Worm (Caenorhabditis elegans) whole organism, L4 larva: ENCODE data around the gene T05C3.2.

Experiments used
- T20F7.1 ChIP-seq: fragments of 200-800 bp; sonication (Bioruptor generic); optimal IDR thresholded peaks from 2 replicates; lab custom pipeline; 2018; ENCODE audit warnings: mild to moderate bottlenecking, missing genetic modification characterization, missing compliant biosample characterization
- ceh-62 ChIP-seq: sonication (generic microtip); optimal IDR thresholded peaks from 2 replicates; lab custom pipeline; 2017; ENCODE audit warnings: missing biosample characterization, missing genetic modification characterization
- egl-27 ChIP-seq: sonication (generic microtip); optimal IDR thresholded peaks from 3 replicates; lab custom pipeline; 2017; ENCODE audit warnings: missing biosample characterization, missing genetic modification reagents, missing genetic modification characterization
- fkh-10 ChIP-seq: fragments of 150-350 bp; optimal IDR thresholded peaks from 2 replicates; lab custom pipeline; 2014; ENCODE audit warnings: missing biosample characterization, missing genetic modification reagents, missing genetic modification characterization
- jun-1 ChIP-seq: fragments of 150-350 bp; optimal IDR thresholded peaks from 2 replicates; lab custom pipeline; 2014; ENCODE audit warnings: missing biosample characterization, missing genetic modification reagents, missing genetic modification characterization
- mep-1 ChIP-seq: fragments of 150-350 bp; sonication (generic microtip); optimal IDR thresholded peaks from 3 replicates; lab custom pipeline; 2014; ENCODE audit warnings: missing biosample characterization, missing genetic modification characterization
- nhr-11 ChIP-seq: fragments of 150-350 bp; optimal IDR thresholded peaks from 2 replicates; lab custom pipeline; 2014; ENCODE audit warnings: missing biosample characterization, missing genetic modification characterization
- nhr-237 ChIP-seq: sonication (generic microtip); optimal IDR thresholded peaks from 2 replicates; lab custom pipeline; 2017; ENCODE audit warnings: missing biosample characterization, missing genetic modification characterization
- nhr-25 ChIP-seq: sonication (generic microtip); optimal IDR thresholded peaks from 2 replicates; lab custom pipeline; 2017; ENCODE audit warnings: missing genetic modification characterization, mild to moderate bottlenecking, missing compliant biosample characterization, antibody characterized with exemption, moderate library complexity, borderline replicate concordance; ENCODE audit not compliant: insufficient read depth
- nhr-77 ChIP-seq: fragments of 150-350 bp; optimal IDR thresholded peaks from 2 replicates; lab custom pipeline; 2014; ENCODE audit warnings: missing biosample characterization, missing genetic modification characterization
- pqm-1 ChIP-seq: sonication (generic microtip); optimal IDR thresholded peaks from 2 replicates; lab custom pipeline; 2017; ENCODE audit warnings: missing biosample characterization, missing genetic modification characterization
- set-16 ChIP-seq: fragments of 200-800 bp; sonication (Bioruptor generic); IDR thresholded peaks from 2 replicates; pipeline ENCODE4 v1.3.6; 2022; ENCODE audit warnings: missing genetic modification reagents, missing genetic modification characterization, missing compliant biosample characterization
- tra-1 ChIP-seq: fragments of 200-800 bp; sonication (Bioruptor generic); IDR thresholded peaks from 2 replicates; pipeline ENCODE4 v1.3.6; 2022; ENCODE audit warnings: missing genetic modification reagents, missing genetic modification characterization, missing compliant biosample characterization
- zag-1 ChIP-seq: fragments of 150-350 bp; optimal IDR thresholded peaks from 2 replicates; lab custom pipeline; 2014; ENCODE audit warnings: missing biosample characterization, missing genetic modification characterization

DNA sequence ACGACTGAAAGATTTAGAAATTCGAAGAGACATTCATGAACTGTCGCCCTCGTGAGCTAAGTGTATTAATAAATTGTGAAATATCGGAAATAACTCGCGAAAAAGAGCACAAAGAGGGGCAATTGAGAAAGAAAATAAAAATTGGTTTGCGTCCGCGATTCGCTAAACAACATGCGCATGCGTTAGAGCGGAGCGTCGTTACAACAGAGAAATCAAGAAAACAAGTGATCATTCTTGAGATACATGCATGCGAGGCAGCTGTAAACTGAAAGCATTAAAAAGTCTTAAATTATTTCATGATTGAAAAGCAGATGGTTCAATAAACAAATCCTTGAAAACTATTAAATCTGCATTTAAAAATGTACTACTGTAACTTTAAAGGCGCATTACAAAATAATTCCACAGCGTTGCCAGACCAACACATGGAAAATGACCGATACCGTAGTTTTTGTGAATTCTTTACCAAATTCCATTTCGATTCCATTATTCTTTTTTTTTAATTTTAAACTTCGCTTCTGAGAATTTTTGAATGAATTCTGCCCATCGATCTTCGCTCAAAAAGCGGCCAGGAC lies 42.8 kb downstream of the T05C3.2 start, which contains the start of the genes cox-16 and syp-2:
- TF ChIP-seq ceh-62 (tag; lab: Kevin White, UChicago) (no peak), jun-1 (tag; lab: Kevin White, UChicago) (no peak), zag-1 (tag; lab: Kevin White, UChicago) (no peak), fkh-10 (no peak), T20F7.1 (peak; percentile 96), mep-1 (no peak), pqm-1 (tag; lab: Kevin White, UChicago) (no peak), tra-1 (GFP tag; lab: Robert Waterston, UW) (no peak), set-16 (GFP tag; lab: Robert Waterston, UW) (no peak), nhr-11 (tag; lab: Kevin White, UChicago) (no peak), egl-27 (tag; lab: Kevin White, UChicago) (no peak), nhr-237 (no peak), nhr-25 (tag; lab: Kevin White, UChicago) (no peak), nhr-77 (tag; lab: Kevin White, UChicago) (no peak)
